Worm (Caenorhabditis elegans) whole organism, L3 larva: Measurements from ENCODE around the gene srz-58.

Source experiments
- R02D3.7 ChIP-seq: fragments of 150-350 bp; optimal IDR thresholded peaks from 2 replicates; lab custom pipeline; 2014; ENCODE audit warnings: missing biosample characterization, missing genetic modification characterization
- ZK546.5 ChIP-seq: sonication (generic microtip); optimal IDR thresholded peaks from 2 replicates; lab custom pipeline; 2017; ENCODE audit warnings: missing biosample characterization, missing genetic modification characterization
- aly-2 ChIP-seq: fragments of 150-350 bp; optimal IDR thresholded peaks from 2 replicates; lab custom pipeline; 2014; ENCODE audit warnings: missing biosample characterization, missing genetic modification characterization
- ceh-28 ChIP-seq: fragments of 150-350 bp; optimal IDR thresholded peaks from 2 replicates; lab custom pipeline; 2014; ENCODE audit warnings: missing biosample characterization, missing genetic modification reagents, missing genetic modification characterization
- ceh-82 ChIP-seq: fragments of 150-350 bp; optimal IDR thresholded peaks from 2 replicates; lab custom pipeline; 2014; ENCODE audit warnings: missing biosample characterization, missing genetic modification characterization
- egl-5 ChIP-seq: fragments of 150-350 bp; optimal IDR thresholded peaks from 2 replicates; lab custom pipeline; 2017; ENCODE audit warnings: missing biosample characterization, missing genetic modification reagents, missing genetic modification characterization, inconsistent platforms
- elt-1 ChIP-seq: fragments of 150-350 bp; optimal IDR thresholded peaks from 2 replicates; lab custom pipeline; 2014; ENCODE audit warnings: missing biosample characterization, missing genetic modification characterization
- elt-2 ChIP-seq: sonication (generic microtip); optimal IDR thresholded peaks from 2 replicates; lab custom pipeline; 2016; ENCODE audit warnings: missing genetic modification reagents, mild to moderate bottlenecking, missing genetic modification characterization, missing compliant biosample characterization
- fos-1 ChIP-seq: fragments of 150-350 bp; optimal IDR thresholded peaks from 2 replicates; lab custom pipeline; 2014; ENCODE audit warnings: missing biosample characterization, missing genetic modification characterization
- jun-1 ChIP-seq: fragments of 150-350 bp; optimal IDR thresholded peaks from 2 replicates; lab custom pipeline; 2014; ENCODE audit warnings: missing biosample characterization, missing genetic modification reagents, missing genetic modification characterization
- lin-15B ChIP-seq: fragments of 150-350 bp; optimal IDR thresholded peaks from 2 replicates; lab custom pipeline; 2014; ENCODE audit warnings: missing biosample characterization, missing genetic modification characterization
- lin-39 ChIP-seq: fragments of 150-350 bp; optimal IDR thresholded peaks from 2 replicates; lab custom pipeline; 2018; ENCODE audit warnings: missing biosample characterization, missing genetic modification reagents, missing genetic modification characterization
- mml-1 ChIP-seq: fragments of 150-350 bp; sonication (generic microtip); optimal IDR thresholded peaks from 3 replicates; lab custom pipeline; 2014; ENCODE audit warnings: missing biosample characterization, missing genetic modification characterization
- nhr-11 ChIP-seq: fragments of 150-350 bp; optimal IDR thresholded peaks from 2 replicates; lab custom pipeline; 2014; ENCODE audit warnings: missing biosample characterization, missing genetic modification characterization
- nhr-12 ChIP-seq: fragments of 150-350 bp; optimal IDR thresholded peaks from 2 replicates; lab custom pipeline; 2014; ENCODE audit warnings: missing biosample characterization, missing genetic modification characterization
- nhr-23 ChIP-seq: fragments of 150-350 bp; optimal IDR thresholded peaks from 2 replicates; lab custom pipeline; 2014; ENCODE audit warnings: missing biosample characterization, missing genetic modification reagents, missing genetic modification characterization
- nhr-25 ChIP-seq: sonication (generic microtip); optimal IDR thresholded peaks from 2 replicates; lab custom pipeline; 2017; ENCODE audit warnings: missing biosample characterization, missing genetic modification characterization
- nhr-43 ChIP-seq: sonication (generic microtip); optimal IDR thresholded peaks from 2 replicates; lab custom pipeline; 2016; ENCODE audit warnings: mild to moderate bottlenecking, missing genetic modification characterization, missing compliant biosample characterization; ENCODE audit not compliant: poor library complexity, severe bottlenecking
- nhr-67 ChIP-seq: fragments of 150-350 bp; optimal IDR thresholded peaks from 2 replicates; lab custom pipeline; 2014; ENCODE audit warnings: missing biosample characterization, missing genetic modification characterization
- nhr-76 ChIP-seq: fragments of 150-350 bp; sonication (generic microtip); optimal IDR thresholded peaks from 5 replicates; lab custom pipeline; 2014; ENCODE audit warnings: missing biosample characterization, missing genetic modification characterization
- nhr-77 ChIP-seq: fragments of 150-350 bp; optimal IDR thresholded peaks from 2 replicates; lab custom pipeline; 2014; ENCODE audit warnings: missing biosample characterization, missing genetic modification characterization
- pha-4 ChIP-seq: fragments of 150-350 bp; optimal IDR thresholded peaks from 2 replicates; lab custom pipeline; 2014; ENCODE audit warnings: missing biosample characterization, missing genetic modification reagents, missing genetic modification characterization
- pqm-1 ChIP-seq: fragments of 150-350 bp; optimal IDR thresholded peaks from 2 replicates; lab custom pipeline; 2017; ENCODE audit warnings: missing biosample characterization, missing genetic modification characterization, inconsistent platforms
- sea-2 ChIP-seq: fragments of 150-350 bp; sonication (generic microtip); optimal IDR thresholded peaks from 4 replicates; lab custom pipeline; 2014; ENCODE audit warnings: missing biosample characterization, missing genetic modification reagents, missing genetic modification characterization
- skn-1 ChIP-seq: fragments of 150-350 bp; optimal IDR thresholded peaks from 2 replicates; lab custom pipeline; 2014; ENCODE audit warnings: missing biosample characterization, missing genetic modification characterization
- snpc-4 ChIP-seq: fragments of 150-350 bp; optimal IDR thresholded peaks from 2 replicates; lab custom pipeline; 2014; ENCODE audit warnings: missing biosample characterization, missing genetic modification characterization
- unc-39 ChIP-seq: sonication (generic microtip); optimal IDR thresholded peaks from 4 replicates; lab custom pipeline; 2017; ENCODE audit warnings: missing biosample characterization, missing genetic modification characterization
- unc-62 ChIP-seq: fragments of 150-350 bp; sonication (generic microtip); optimal IDR thresholded peaks from 4 replicates; lab custom pipeline; 2014; ENCODE audit warnings: missing biosample characterization, missing genetic modification reagents, missing genetic modification characterization
- ztf-11 ChIP-seq: fragments of 150-350 bp; optimal IDR thresholded peaks from 2 replicates; lab custom pipeline; 2014; ENCODE audit warnings: missing biosample characterization, missing genetic modification characterization
- ztf-4 ChIP-seq: fragments of 150-350 bp; optimal IDR thresholded peaks from 2 replicates; lab custom pipeline; 2014; ENCODE audit warnings: missing biosample characterization, missing genetic modification characterization

srz-58 gene

ce11 chrV:17339349-17339748, 21.4 kb downstream of the srz-58 start:
- TF ChIP-seq elt-2 (tag; lab: Kevin White, UChicago) (peak; percentile 60), ztf-4 (no peak), elt-1 (tag; lab: Kevin White, UChicago) (no peak)
- TF ChIP-seq, all 47 proteins: peak for 1

- TF ChIP-seq sea-2 (GFP tag; lab: Kevin White, UChicago) (no peak), pha-4 (tag; lab: Kevin White, UChicago) (peak; percentile 25), elt-2 (tag; lab: Kevin White, UChicago) (peak; percentile 51), pqm-1 (tag; lab: Kevin White, UChicago) (peak; percentile 6)
Measured at ce11 chrV:17344876-17345275, 26.9 kb downstream of the srz-58 start, which contains the start of the genes fbxa-188 and fbxa-189. TSS of gene fbxa-188 (minus strand) at chrV:17344926. TSS of gene fbxa-189 (plus strand) at chrV:17345214.

- no peak for TF ChIP-seq nhr-77 (tag; lab: Kevin White, UChicago)
- TF ChIP-seq nhr-11 (tag; lab: Kevin White, UChicago) = no peak
- peak; percentile 40 for TF ChIP-seq elt-2 (tag; lab: Kevin White, UChicago)
- TF ChIP-seq pqm-1 (tag; lab: Kevin White, UChicago) = peak; percentile 28
- TF ChIP-seq mml-1 (tag; lab: Kevin White, UChicago) = no peak
- no peak for TF ChIP-seq nhr-12 (tag; lab: Kevin White, UChicago)
Measured at ce11 chrV:17347602-17348001, 29.7 kb downstream of the srz-58 start, which contains the start of gene skr-5. TSS of gene skr-5 (plus strand) at chrV:17347902.

- TF ChIP-seq nhr-23 (tag; lab: Kevin White, UChicago) (no peak), R02D3.7 (tag; lab: Kevin White, UChicago) (no peak), egl-5 (tag; lab: Kevin White, UChicago) (no peak), ztf-11 (tag; lab: Kevin White, UChicago) (no peak), nhr-25 (tag; lab: Kevin White, UChicago) (no peak), snpc-4 (tag; lab: Kevin White, UChicago) (no peak), ceh-28 (tag; lab: Kevin White, UChicago) (no peak), nhr-43 (no peak), nhr-67 (tag; lab: Kevin White, UChicago) (no peak), nhr-12 (tag; lab: Kevin White, UChicago) (no peak), ZK546.5 (tag; lab: Kevin White, UChicago) (no peak), unc-62 (GFP tag; lab: Kevin White, UChicago) (no peak), lin-15B (tag; lab: Kevin White, UChicago) (no peak), ztf-4 (no peak), pqm-1 (tag; lab: Kevin White, UChicago) (no peak)
Measured at ce11 chrV:17350093-17350492, 32.1 kb downstream of the srz-58 start, which contains the start of gene lsy-27. TSS of gene lsy-27 (minus strand) at chrV:17350193.

ce11 chrV:17352827-17353373, 35.0 kb downstream of the srz-58 start, which contains the start of the genes fbxa-134 and F47H4.2:
TSS of gene fbxa-134 (minus strand) at chrV:17352870.
TSS of gene F47H4.2 (plus strand) at chrV:17353323.
- TF ChIP-seq nhr-43 (no peak), pqm-1 (tag; lab: Kevin White, UChicago) (peak; percentile 80), fos-1 (tag; lab: Kevin White, UChicago) (no peak), ceh-82 (tag; lab: Kevin White, UChicago) (no peak), unc-39 (tag; lab: Kevin White, UChicago) (no peak), pha-4 (tag; lab: Kevin White, UChicago) (peak; percentile 80), aly-2 (tag; lab: Kevin White, UChicago) (no peak), nhr-76 (no peak), skn-1 (no peak), nhr-67 (tag; lab: Kevin White, UChicago) (no peak), egl-5 (tag; lab: Kevin White, UChicago) (no peak), lin-39 (tag; lab: Kevin White, UChicago) (no peak), nhr-77 (tag; lab: Kevin White, UChicago) (no peak), jun-1 (tag; lab: Kevin White, UChicago) (peak; percentile 51), elt-2 (tag; lab: Kevin White, UChicago) (peak; percentile 93)
